Fruit fly (Drosophila melanogaster) whole organism, prepupa: ENCODE results near the gene CG42763.

ENCODE experiments used
- CG10669 ChIP-seq: fragments of 200-800 bp; sonication (Bioruptor generic); optimal IDR thresholded peaks from 3 replicates; lab custom pipeline; 2018; ENCODE audit warnings: missing biosample characterization, mild to moderate bottlenecking, missing genetic modification characterization, moderate library complexity
- CG11294 ChIP-seq: fragments of 200-800 bp; sonication (Bioruptor generic); IDR thresholded peaks from 2 replicates; pipeline ENCODE4 v1.3.6; 2022; ENCODE audit warnings: missing biosample characterization, missing genetic modification characterization
- CG16779 ChIP-seq: fragments of 200-800 bp; sonication (Bioruptor generic); optimal IDR thresholded peaks from 3 replicates; lab custom pipeline; 2017; ENCODE audit warnings: missing biosample characterization, mild to moderate bottlenecking, missing genetic modification characterization
- CG3032 ChIP-seq: fragments of 200-800 bp; optimal IDR thresholded peaks from 2 replicates; lab custom pipeline; 2019; ENCODE audit warnings: missing biosample characterization, mild to moderate bottlenecking, missing genetic modification characterization, moderate library complexity
- CG31627 ChIP-seq: fragments of 200-800 bp; sonication (Bioruptor generic); optimal IDR thresholded peaks from 3 replicates; lab custom pipeline; 2016; ENCODE audit warnings: missing biosample characterization, missing genetic modification characterization
- CG34406 ChIP-seq: fragments of 200-800 bp; sonication (Bioruptor generic); optimal IDR thresholded peaks from 3 replicates; lab custom pipeline; 2016; ENCODE audit warnings: missing biosample characterization, missing genetic modification characterization
- Hr39 ChIP-seq: fragments of 200-800 bp; sonication (Bioruptor generic); optimal IDR thresholded peaks from 2 replicates; lab custom pipeline; 2016; ENCODE audit warnings: missing biosample characterization, missing genetic modification characterization
- Sox102F ChIP-seq: fragments of 200-800 bp; sonication (Bioruptor generic); optimal IDR thresholded peaks from 2 replicates; lab custom pipeline; 2016; ENCODE audit warnings: missing biosample characterization, mild to moderate bottlenecking, missing genetic modification characterization
- dac ChIP-seq: fragments of 200-800 bp; sonication (Bioruptor generic); optimal IDR thresholded peaks from 2 replicates; lab custom pipeline; 2017; ENCODE audit warnings: missing biosample characterization, mild to moderate bottlenecking, missing genetic modification characterization
- net ChIP-seq: fragments of 200-800 bp; sonication (Bioruptor generic); optimal IDR thresholded peaks from 3 replicates; lab custom pipeline; 2016; ENCODE audit warnings: missing biosample characterization, missing genetic modification characterization
- salr ChIP-seq, 2 experiments: fragments of 200-800 bp; sonication (Bioruptor generic); optimal IDR thresholded peaks; 3 replicates each; lab custom pipeline; 2016 to 2018; ENCODE audit warnings: missing biosample characterization in 2 of 2, missing genetic modification characterization in 2 of 2, mild to moderate bottlenecking in 1 of 2

dm6 chr2L:8170600-8171182 lies 25.8 kb upstream of the CG42763 start:
- TF ChIP-seq CG11294 (GFP tag; lab: Robert Waterston, UW) (no peak), net (GFP tag; lab: Kevin White, UChicago) (no peak), dac (GFP tag; lab: Kevin White, UChicago) (no peak), CG31627 (GFP tag; lab: Kevin White, UChicago) (no peak), Sox102F (GFP tag; lab: Kevin White, UChicago) (no peak), CG16779 (tag; lab: Kevin White, UChicago) (no peak), CG10669 (no peak), Hr39 (GFP tag; lab: Kevin White, UChicago) (no peak), CG3032 (tag; lab: Kevin White, UChicago) (no peak), CG34406 (GFP tag; lab: Kevin White, UChicago) (no peak), salr (GFP tag; optimal IDR thresholded peaks at IDR 0.05; lab: Kevin White, UChicago) (no peak)
